Worm (Caenorhabditis elegans): ENCODE results near the gene C03B1.3.

C03B1.3 gene

ce11 chrX:6371192-6372116, 5.6 kb downstream of the C03B1.3 start:
- no peak; the same call in 1 of the 2 replicates for TF ChIP-seq arid-1 (GFP tag; conservative IDR thresholded peaks at IDR 0.05)
- TF ChIP-seq tag-97 (GFP tag; IDR thresholded peaks at IDR 0.05), result no peak
- no peak for TF ChIP-seq nhr-25 (tag; optimal IDR thresholded peaks at IDR 0.05; ENCODE audit: borderline replicate concordance, insufficient read depth)
- TF ChIP-seq lin-15B (tag; optimal IDR thresholded peaks at IDR 0.05), result no peak
- 0 out of 2 replicates have a peak, but pooled peaks have one; percentile 21 for TF ChIP-seq zip-11 (GFP tag; IDR thresholded peaks at IDR 0.05)
- TF ChIP-seq T20F7.1 (GFP tag; optimal IDR thresholded peaks at IDR 0.05), result no peak
- TF ChIP-seq saeg-2 (GFP tag; IDR thresholded peaks at IDR 0.05), result 0 out of 2 replicates have a peak, but pooled peaks have one; percentile 77
- peak; percentile 54 for TF ChIP-seq dve-1 (tag; optimal IDR thresholded peaks at IDR 0.05; ENCODE audit: insufficient read depth)
- peak; percentile 46; the same call in 1 of the 2 replicates for TF ChIP-seq ceh-20 (GFP tag; IDR thresholded peaks at IDR 0.05)
- TF ChIP-seq hlh-30 (tag; optimal IDR thresholded peaks at IDR 0.05; ENCODE audit: insufficient read depth), result peak; percentile 50
- no peak for TF ChIP-seq fkh-10 (GFP tag; optimal IDR thresholded peaks at IDR 0.05)
- TF ChIP-seq ZK546.5 (tag; optimal IDR thresholded peaks at IDR 0.05), result no peak
- TF ChIP-seq T26A8.4 (GFP tag; IDR thresholded peaks at IDR 0.05), result no peak; the same call in 1 of the 2 replicates
- TF ChIP-seq mes-2 (tag; optimal IDR thresholded peaks at IDR 0.05; ENCODE audit: poor library complexity, severe bottlenecking), result no peak
- peak; percentile 26 for TF ChIP-seq nhr-77 (tag; optimal IDR thresholded peaks at IDR 0.05)
- TF ChIP-seq nhr-42 (GFP tag; IDR thresholded peaks at IDR 0.05), result 0 out of 2 replicates have a peak, but pooled peaks have one; percentile 16
- TF ChIP-seq nhr-102 (tag; optimal IDR thresholded peaks at IDR 0.05), result no peak
- TF ChIP-seq egl-43 (GFP tag; IDR thresholded peaks at IDR 0.05), result no peak; the same call in none of the 2 replicates
- peak; percentile 61 for TF ChIP-seq nhr-48 (tag; optimal IDR thresholded peaks at IDR 0.05)
- no peak for TF ChIP-seq ceh-28 (tag; optimal IDR thresholded peaks at IDR 0.05)
- peak; percentile 90 for TF ChIP-seq F26F4.8 (GFP tag; conservative IDR thresholded peaks at IDR 0.05)
- TF ChIP-seq daf-12 (tag; optimal IDR thresholded peaks at IDR 0.05), result no peak
- TF ChIP-seq lim-7 (GFP tag; IDR thresholded peaks at IDR 0.05), result no peak; the same call in 1 of the 2 replicates
- peak; percentile 40 for TF ChIP-seq Y5F2A.4 (GFP tag; optimal IDR thresholded peaks at IDR 0.05)
- peak; percentile 90 for TF ChIP-seq hmg-1.1 (GFP tag; IDR thresholded peaks at IDR 0.05)
- TF ChIP-seq snpc-4 (tag; optimal IDR thresholded peaks at IDR 0.05), result no peak
- TF ChIP-seq ceh-44 (GFP tag; IDR thresholded peaks at IDR 0.05), result peak; percentile 69; the same call in 1 of the 2 replicates
- no peak for TF ChIP-seq nhr-76 (tag; optimal IDR thresholded peaks at IDR 0.05)
- no peak for TF ChIP-seq set-16 (GFP tag; IDR thresholded peaks at IDR 0.05)
- peak; percentile 69 to 79 for TF ChIP-seq daf-16 (GFP tag; optimal IDR thresholded peaks at IDR 0.05)
- peak; percentile 54 for TF ChIP-seq daf-16 (tag; optimal IDR thresholded peaks at IDR 0.05)
- peak; percentile 94 for TF ChIP-seq dmd-8 (GFP tag; IDR thresholded peaks at IDR 0.05)
- TF ChIP-seq ces-1 (GFP tag; optimal IDR thresholded peaks at IDR 0.05), result no peak
- TF ChIP-seq mep-1 (tag; optimal IDR thresholded peaks at IDR 0.05), result no peak
- no peak for TF ChIP-seq cey-2 (tag; optimal IDR thresholded peaks at IDR 0.05; ENCODE audit: borderline replicate concordance, insufficient read depth)
- TF ChIP-seq rbr-2 (tag; optimal IDR thresholded peaks at IDR 0.05), result peak; percentile 73
- TF ChIP-seq nhr-111 (GFP tag; optimal IDR thresholded peaks at IDR 0.05), result peak; percentile 63
- peak; percentile 89 for TF ChIP-seq pha-4 (GFP tag; IDR thresholded peaks at IDR 0.05)
- no peak for TF ChIP-seq pha-4 (tag; optimal IDR thresholded peaks at IDR 0.05)
- no peak for TF ChIP-seq nhr-237 (tag; optimal IDR thresholded peaks at IDR 0.05)
- no peak for TF ChIP-seq nhr-10 (tag; optimal IDR thresholded peaks at IDR 0.05)
- peak; percentile 85 for TF ChIP-seq ctbp-1 (GFP tag; IDR thresholded peaks at IDR 0.05)
- TF ChIP-seq ceh-62 (tag; optimal IDR thresholded peaks at IDR 0.05), result no peak
- no peak for TF ChIP-seq lin-13 (GFP tag; optimal IDR thresholded peaks at IDR 0.05)
- no peak for TF ChIP-seq lin-39 (tag; optimal IDR thresholded peaks at IDR 0.05)
- TF ChIP-seq R02D3.7 (tag; optimal IDR thresholded peaks at IDR 0.05), result no peak
- no peak for TF ChIP-seq attf-4 (tag; optimal IDR thresholded peaks at IDR 0.05)
- no peak for TF ChIP-seq F10B5.3 (tag; optimal IDR thresholded peaks at IDR 0.05)

Measured in whole organism, L4 larva.